Fruit fly (Drosophila melanogaster): ENCODE results near the gene csw.
A peak's percentile ranks its signal among the peaks of the same experiment; 100 is the strongest.

The csw gene

dm6 chrX:2136831-2137452 lies 42.9 kb downstream of the csw start (continued):
- peak; percentile 91 for TF ChIP-seq CG30020 (tag; optimal IDR thresholded peaks at IDR 0.05)
- peak; percentile 100 for TF ChIP-seq D19B (GFP tag; optimal IDR thresholded peaks at IDR 0.05)
- peak; percentile 100 for TF ChIP-seq CG16779 (GFP tag; IDR thresholded peaks at IDR 0.05)
- peak in 1 of 2 experiments; percentile 99 for TF ChIP-seq Eip74EF (GFP tag; optimal IDR thresholded peaks at IDR 0.05)
- TF ChIP-seq phol (tag; optimal IDR thresholded peaks at IDR 0.05) = peak; percentile 100
- peak; percentile 100 for TF ChIP-seq CG12219 (GFP tag; optimal IDR thresholded peaks at IDR 0.05)
- peak; percentile 99 for TF ChIP-seq salm (tag; optimal IDR thresholded peaks at IDR 0.05)
- TF ChIP-seq CG1233 (GFP tag; optimal IDR thresholded peaks at IDR 0.05) = peak; percentile 100
- peak; percentile 52 for TF ChIP-seq gfzf (GFP tag; optimal IDR thresholded peaks at IDR 0.05)

DNA sequence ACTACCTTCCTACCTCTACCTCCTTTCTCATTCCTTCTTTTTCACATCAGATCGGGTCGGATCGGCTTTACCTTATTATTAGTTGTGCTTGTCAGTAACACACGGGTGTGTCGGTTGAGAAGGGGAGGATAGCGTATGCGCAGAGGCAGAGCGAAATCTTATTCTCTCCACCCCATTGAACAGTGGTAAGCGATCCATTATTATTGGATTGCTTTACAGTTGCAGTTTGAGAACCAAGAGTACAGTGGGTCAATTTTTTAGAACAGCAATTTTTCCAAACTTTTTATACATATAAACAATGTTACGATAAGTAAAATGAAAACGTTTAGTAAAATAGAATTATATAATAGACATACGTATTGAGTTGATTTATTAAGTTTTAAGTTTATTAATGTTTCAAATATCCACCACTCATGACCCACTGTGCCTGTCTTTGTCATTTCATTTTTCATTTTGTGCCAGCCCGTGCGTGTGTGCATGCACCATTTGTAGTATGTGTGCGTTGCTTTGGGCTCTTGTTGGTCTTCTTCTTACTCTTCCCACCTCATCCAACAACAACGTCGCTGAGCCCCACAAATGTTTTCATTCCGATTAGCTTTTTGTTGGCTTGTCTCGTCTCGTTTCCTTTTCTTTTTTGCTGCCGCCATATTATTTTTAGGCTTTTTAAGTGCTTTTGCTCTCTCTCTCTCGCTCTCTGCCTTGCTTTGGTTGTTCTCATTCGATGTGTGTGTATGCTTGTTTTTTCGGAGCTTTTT lies 43.7 kb downstream of the csw start:
- TF ChIP-seq CG7839 (tag; optimal IDR thresholded peaks at IDR 0.05) (peak; percentile 99), nerfin-1 (tag; optimal IDR thresholded peaks at IDR 0.05) (peak; percentile 99), slp2 (GFP tag; optimal IDR thresholded peaks at IDR 0.05) (peak; percentile 85), CG12744 (GFP tag; optimal IDR thresholded peaks at IDR 0.05) (peak; percentile 93), CG4282 (GFP tag; optimal IDR thresholded peaks at IDR 0.05) (peak; percentile 91), ftz-f1 (GFP tag; optimal IDR thresholded peaks at IDR 0.05) (peak; percentile 32), Mad (GFP tag; optimal IDR thresholded peaks at IDR 0.05) (peak; percentile 95), CG18619 (GFP tag; optimal IDR thresholded peaks at IDR 0.05) (peak; percentile 99), esg (GFP tag; conservative IDR thresholded peaks at IDR 0.05) (peak; percentile 99), CG32532 (GFP tag; IDR thresholded peaks at IDR 0.05) (peak; percentile 99), CG3838 (GFP tag; optimal IDR thresholded peaks at IDR 0.05) (peak; percentile 94), Sry-δ (GFP tag; optimal IDR thresholded peaks at IDR 0.05) (no peak), croc (GFP tag; conservative IDR thresholded peaks at IDR 0.05) (peak; percentile 99), gsb (GFP tag; IDR thresholded peaks at IDR 0.05) (peak; percentile 98), tap (tag; optimal IDR thresholded peaks at IDR 0.05) (peak; percentile 99), CG8924 (tag; optimal IDR thresholded peaks at IDR 0.05) (peak; percentile 99), Mrtf (GFP tag; IDR thresholded peaks at IDR 0.05) (peak; percentile 98), nom (GFP tag; optimal IDR thresholded peaks at IDR 0.05) (peak; percentile 98), CG3995 (GFP tag; optimal IDR thresholded peaks at IDR 0.05) (peak; percentile 86), Awh (GFP tag; IDR thresholded peaks at IDR 0.05) (peak; percentile 99), CG34422 (GFP tag; IDR thresholded peaks at IDR 0.05) (peak; percentile 99), ato (GFP tag; IDR thresholded peaks at IDR 0.05; ENCODE audit: partially characterized antibody) (peak; percentile 61), CG3847 (GFP tag; IDR thresholded peaks at IDR 0.05) (peak; percentile 99), sug (tag; optimal IDR thresholded peaks at IDR 0.05) (peak; percentile 98), Dfd (GFP tag; optimal IDR thresholded peaks at IDR 0.05) (no peak), vfl (GFP tag; optimal IDR thresholded peaks at IDR 0.05) (peak; percentile 96), CG12769 (tag; optimal IDR thresholded peaks at IDR 0.05) (peak; percentile 93), CG10147 (GFP tag; optimal IDR thresholded peaks at IDR 0.05) (peak; percentile 99), CG10565 (GFP tag; optimal IDR thresholded peaks at IDR 0.05) (peak; percentile 96), CG8388 (GFP tag; optimal IDR thresholded peaks at IDR 0.05) (peak; percentile 99), CG13287 (GFP tag; IDR thresholded peaks at IDR 0.05; ENCODE audit: partially characterized antibody) (peak; percentile 70), CG17612 (GFP tag; IDR thresholded peaks at IDR 0.05) (peak; percentile 97), inv (GFP tag; IDR thresholded peaks at IDR 0.05; ENCODE audit: partially characterized antibody) (peak; percentile 66), nau (GFP tag; optimal IDR thresholded peaks at IDR 0.05) (peak; percentile 98), gro (GFP tag; optimal IDR thresholded peaks at IDR 0.05) (peak; percentile 92), CG17186 (GFP tag; optimal IDR thresholded peaks at IDR 0.05) (peak; percentile 92), kay (GFP tag; optimal IDR thresholded peaks at IDR 0.05) (peak; percentile 94), ab (GFP tag; optimal IDR thresholded peaks at IDR 0.05) (peak; percentile 20)

Measured in whole organism, embryonic.